Worm (Caenorhabditis elegans): ENCODE measurements around the gene mre-11.
A peak's percentile ranks its signal among the peaks of the same experiment; 100 is the strongest.

mre-11 gene

DNA sequence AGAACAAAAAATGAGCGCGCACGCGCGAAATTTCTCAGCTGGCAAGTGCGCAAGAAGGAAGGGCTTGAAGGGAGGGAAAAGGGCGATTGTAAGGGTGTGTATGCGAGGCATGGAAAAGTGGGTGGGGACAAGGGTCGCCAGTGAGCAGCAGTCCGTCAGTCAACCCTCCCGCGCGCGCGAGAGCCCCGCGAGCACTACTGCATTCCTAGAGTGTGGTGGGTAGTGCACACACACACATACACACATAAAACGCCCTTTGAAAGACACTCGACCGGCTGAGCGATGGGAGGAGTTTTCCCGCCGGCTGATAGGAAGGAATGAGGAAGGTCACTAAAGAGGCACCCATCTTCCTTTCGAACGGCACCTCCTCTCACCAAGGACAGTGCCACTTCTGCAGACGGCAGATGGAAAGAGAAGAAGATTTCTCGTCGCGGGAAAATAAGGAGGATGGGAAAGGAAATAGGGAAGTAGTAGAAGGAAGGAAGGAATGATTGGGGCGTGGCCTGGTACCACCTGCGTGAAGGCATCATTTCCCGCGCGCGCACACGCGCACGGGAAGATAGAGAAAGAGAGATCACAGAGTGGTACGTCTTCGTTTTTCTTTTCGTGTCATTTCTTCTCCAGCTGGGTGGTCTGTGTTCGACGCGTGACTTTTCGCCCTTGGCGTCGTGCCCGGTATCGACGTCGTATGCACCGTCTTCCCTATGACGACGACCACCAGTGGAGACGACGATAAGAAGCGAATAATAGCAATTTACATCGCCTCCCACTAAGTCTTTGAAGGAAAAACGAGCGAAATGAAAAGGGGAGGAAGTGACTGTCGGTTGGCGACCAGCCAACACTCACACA, 19.6 kb downstream of the mre-11 start:
- TF ChIP-seq sem-2 (GFP tag; optimal IDR thresholded peaks at IDR 0.05) (peak; percentile 35), unc-39 (tag; optimal IDR thresholded peaks at IDR 0.05) (no peak), unc-120 (tag; optimal IDR thresholded peaks at IDR 0.05; ENCODE audit: poor library complexity, severe bottlenecking) (peak; percentile 42), M03D4.4 (tag; optimal IDR thresholded peaks at IDR 0.05) (peak; percentile 22), flh-1 (GFP tag; optimal IDR thresholded peaks at IDR 0.05) (peak; percentile 20), nhr-12 (tag; optimal IDR thresholded peaks at IDR 0.05) (no peak), ztf-11 (tag; optimal IDR thresholded peaks at IDR 0.05) (peak; percentile 20), sptf-1 (tag; optimal IDR thresholded peaks at IDR 0.05) (peak; percentile 30), drap-1 (GFP tag; optimal IDR thresholded peaks at IDR 0.05) (peak; percentile 19), mep-1 (tag; optimal IDR thresholded peaks at IDR 0.05) (no peak), mls-2 (tag; optimal IDR thresholded peaks at IDR 0.05) (peak; percentile 43), cnd-1 (tag; optimal IDR thresholded peaks at IDR 0.05) (peak; percentile 16), nhr-2 (tag; optimal IDR thresholded peaks at IDR 0.05) (peak; percentile 89)

DNA sequence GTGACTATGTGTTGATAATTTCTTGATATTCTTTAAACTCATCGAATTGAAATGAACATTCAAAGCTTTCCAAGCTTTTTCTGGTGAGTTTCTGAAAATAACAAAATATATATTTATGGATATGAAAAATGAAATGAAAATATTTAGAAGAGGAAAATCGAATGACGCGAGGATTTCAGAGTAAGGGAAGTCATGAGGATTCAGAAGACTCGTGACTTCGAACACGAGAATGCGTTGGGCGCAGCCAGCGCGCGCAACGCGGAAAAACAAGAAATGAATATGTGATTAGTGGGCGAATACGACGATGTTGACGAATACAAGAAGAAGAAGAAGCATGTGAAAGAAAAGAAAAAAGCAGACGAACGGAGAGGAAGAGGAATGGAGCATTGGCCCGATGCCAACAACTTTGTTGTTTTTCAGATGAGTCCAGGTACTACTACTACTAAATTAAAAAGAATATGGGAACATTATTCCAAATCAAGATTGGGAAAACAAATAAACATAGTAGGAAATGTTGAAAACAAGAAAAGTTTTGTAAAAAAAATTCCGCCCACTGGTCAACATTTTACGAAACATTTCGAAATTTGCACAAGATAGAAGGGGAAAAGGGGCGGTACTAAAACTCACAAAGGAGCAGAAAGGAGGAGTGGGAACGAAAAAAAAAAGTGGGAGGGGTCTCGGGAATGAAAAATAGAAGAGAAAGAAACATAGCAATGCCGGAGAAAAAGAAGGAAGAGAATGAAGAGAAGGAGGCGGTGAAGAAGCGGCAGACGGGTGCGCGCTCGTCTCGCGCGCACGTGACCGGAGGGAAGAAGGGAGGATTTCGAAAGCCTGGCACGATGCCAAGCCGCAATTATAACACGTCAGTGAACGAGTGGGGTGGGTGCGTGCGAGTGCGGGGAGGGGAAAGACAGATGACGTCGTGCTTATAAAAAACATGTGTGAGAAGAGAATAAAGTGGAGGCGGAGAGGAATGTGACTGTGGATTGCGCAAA, 21.2 kb downstream of the mre-11 start:
- TF ChIP-seq nhr-28 (tag; optimal IDR thresholded peaks at IDR 0.05) (no peak), lsy-2 (tag; optimal IDR thresholded peaks at IDR 0.05) (peak; percentile 19), nhr-237 (tag; optimal IDR thresholded peaks at IDR 0.05) (peak; percentile 48), elt-3 (tag; optimal IDR thresholded peaks at IDR 0.05) (no peak), ceh-83 (GFP tag; optimal IDR thresholded peaks at IDR 0.05) (peak; percentile 47), ztf-11 (tag; optimal IDR thresholded peaks at IDR 0.05) (no peak), tbx-8 (GFP tag; optimal IDR thresholded peaks at IDR 0.05) (peak; percentile 47), sem-2 (GFP tag; optimal IDR thresholded peaks at IDR 0.05) (no peak), zip-8 (tag; optimal IDR thresholded peaks at IDR 0.05) (no peak), snpc-4 (tag; optimal IDR thresholded peaks at IDR 0.05) (no peak), bed-3 (GFP tag; optimal IDR thresholded peaks at IDR 0.05) (no peak), unc-62 (GFP tag; optimal IDR thresholded peaks at IDR 0.05) (peak; percentile 52), ceh-43 (GFP tag; optimal IDR thresholded peaks at IDR 0.05) (peak; percentile 55), drap-1 (GFP tag; optimal IDR thresholded peaks at IDR 0.05) (peak; percentile 57), nhr-2 (tag; optimal IDR thresholded peaks at IDR 0.05) (peak; percentile 57), mep-1 (tag; optimal IDR thresholded peaks at IDR 0.05) (peak; percentile 23), elt-1 (tag; optimal IDR thresholded peaks at IDR 0.05; ENCODE audit: borderline replicate concordance, insufficient read depth) (no peak), hlh-1 (tag; optimal IDR thresholded peaks at IDR 0.05) (peak; percentile 65), unc-120 (tag; optimal IDR thresholded peaks at IDR 0.05; ENCODE audit: poor library complexity, severe bottlenecking) (peak; percentile 36), ham-2 (GFP tag; optimal IDR thresholded peaks at IDR 0.05) (peak; percentile 49), lin-13 (tag; optimal IDR thresholded peaks at IDR 0.05) (peak; percentile 58), ces-1 (GFP tag; optimal IDR thresholded peaks at IDR 0.05) (peak; percentile 68), mls-2 (tag; optimal IDR thresholded peaks at IDR 0.05) (peak; percentile 78), sptf-1 (tag; optimal IDR thresholded peaks at IDR 0.05) (peak; percentile 85), unc-39 (tag; optimal IDR thresholded peaks at IDR 0.05) (no peak), lin-32 (GFP tag; optimal IDR thresholded peaks at IDR 0.05) (no peak), mab-5 (tag; optimal IDR thresholded peaks at IDR 0.05) (no peak), M03D4.4 (tag; optimal IDR thresholded peaks at IDR 0.05) (peak; percentile 2), cnd-1 (tag; optimal IDR thresholded peaks at IDR 0.05) (peak; percentile 53)

DNA sequence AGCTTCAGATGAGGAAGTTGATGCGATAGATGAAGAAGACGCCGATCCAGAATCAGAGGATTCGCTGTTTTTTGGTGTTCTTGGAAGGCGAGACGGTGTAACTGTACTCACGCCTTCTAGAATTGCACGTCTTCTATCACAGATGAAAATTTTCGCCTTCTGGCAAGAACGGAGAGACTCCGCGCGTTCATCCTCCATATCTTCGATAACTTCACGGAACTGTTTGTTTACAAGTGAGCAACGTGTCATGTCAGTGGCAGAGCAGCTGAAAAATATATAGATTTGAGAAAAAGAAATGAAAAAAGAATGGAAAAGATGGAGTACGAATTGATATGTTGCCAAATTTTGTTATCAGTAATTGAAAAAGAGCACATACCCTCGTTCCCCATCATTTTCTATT, 22.0 kb downstream of the mre-11 start:
- TF ChIP-seq nhr-237 (tag; optimal IDR thresholded peaks at IDR 0.05) (no peak), sptf-1 (tag; optimal IDR thresholded peaks at IDR 0.05) (no peak), ham-2 (GFP tag; optimal IDR thresholded peaks at IDR 0.05) (no peak), unc-39 (tag; optimal IDR thresholded peaks at IDR 0.05) (no peak), snpc-4 (tag; optimal IDR thresholded peaks at IDR 0.05) (no peak), unc-62 (GFP tag; optimal IDR thresholded peaks at IDR 0.05) (no peak), mep-1 (tag; optimal IDR thresholded peaks at IDR 0.05) (no peak), lsy-2 (tag; optimal IDR thresholded peaks at IDR 0.05) (no peak), zip-8 (tag; optimal IDR thresholded peaks at IDR 0.05) (no peak), mls-2 (tag; optimal IDR thresholded peaks at IDR 0.05) (no peak), nhr-2 (tag; optimal IDR thresholded peaks at IDR 0.05) (no peak), mab-5 (tag; optimal IDR thresholded peaks at IDR 0.05) (no peak), ceh-39 (tag; optimal IDR thresholded peaks at IDR 0.05) (no peak), hlh-1 (tag; optimal IDR thresholded peaks at IDR 0.05) (no peak), elt-1 (tag; optimal IDR thresholded peaks at IDR 0.05; ENCODE audit: borderline replicate concordance, insufficient read depth) (no peak), nhr-12 (tag; optimal IDR thresholded peaks at IDR 0.05) (no peak), bed-3 (GFP tag; optimal IDR thresholded peaks at IDR 0.05) (no peak), elt-3 (tag; optimal IDR thresholded peaks at IDR 0.05) (no peak)
